Fruit fly (Drosophila melanogaster): ENCODE measurements around the gene CG5989.

Gene CG5989

dm6 chr3L:8584086-8584485 lies 19.9 kb downstream of the CG5989 start (continued):
- TF ChIP-seq ATbp (GFP tag; optimal IDR thresholded peaks at IDR 0.05) (peak; percentile 73), B-H2 (GFP tag; optimal IDR thresholded peaks at IDR 0.05) (no peak), YL-1 (GFP tag; optimal IDR thresholded peaks at IDR 0.05) (no peak), klu (GFP tag; IDR thresholded peaks at IDR 0.05) (no peak), CG3163 (GFP tag; optimal IDR thresholded peaks at IDR 0.05) (no peak), tna (GFP tag; IDR thresholded peaks at IDR 0.05; ENCODE audit: partially characterized antibody) (no peak), gce (GFP tag; IDR thresholded peaks at IDR 0.05) (peak; percentile 33; the same call in 1 of the 3 replicates), CG30403 (GFP tag; optimal IDR thresholded peaks at IDR 0.05) (no peak), Hr51 (GFP tag; optimal IDR thresholded peaks at IDR 0.05) (no peak), stc (GFP tag; IDR thresholded peaks at IDR 0.05) (no peak), CG18619 (GFP tag; optimal IDR thresholded peaks at IDR 0.05) (peak; percentile 22), gcm2 (GFP tag; optimal IDR thresholded peaks at IDR 0.05) (no peak), CkIIα-i1 (GFP tag; IDR thresholded peaks at IDR 0.05) (peak; percentile 22; the same call in 1 of the 2 replicates), toy (GFP tag; IDR thresholded peaks at IDR 0.05) (no peak), CG9932 (GFP tag; IDR thresholded peaks at IDR 0.05) (no peak), CG6254 (GFP tag; optimal IDR thresholded peaks at IDR 0.05) (no peak), Asciz (GFP tag; optimal IDR thresholded peaks at IDR 0.05) (peak; percentile 70), CG14667 (GFP tag; IDR thresholded peaks at IDR 0.05) (no peak), hb (GFP tag; IDR thresholded peaks at IDR 0.05; ENCODE audit: partially characterized antibody) (no peak), CG8924 (tag; optimal IDR thresholded peaks at IDR 0.05) (no peak), NfI (GFP tag; optimal IDR thresholded peaks at IDR 0.05) (no peak), CG3065 (GFP tag; optimal IDR thresholded peaks at IDR 0.05) (no peak), Fer1 (GFP tag; optimal IDR thresholded peaks at IDR 0.05) (peak; percentile 61), Ptx1 (GFP tag; IDR thresholded peaks at IDR 0.05) (no peak), Eip74EF (GFP tag; optimal IDR thresholded peaks at IDR 0.05) (no peak), Camta (GFP tag; optimal IDR thresholded peaks at IDR 0.05) (peak; percentile 7), CG7372 (GFP tag; IDR thresholded peaks at IDR 0.05) (no peak), luna (GFP tag; optimal IDR thresholded peaks at IDR 0.05) (peak; percentile 8), CG1024 (GFP tag; IDR thresholded peaks at IDR 0.05) (no peak), Rfx (GFP tag; IDR thresholded peaks at IDR 0.05) (peak; percentile 52; the same call in 1 of the 2 replicates), dpn (GFP tag; optimal IDR thresholded peaks at IDR 0.05) (peak in 1 of 2 experiments; percentile 30), HLH3B (GFP tag; IDR thresholded peaks at IDR 0.05) (peak; percentile 44; the same call in 1 of the 2 replicates), Neu2 (GFP tag; optimal IDR thresholded peaks at IDR 0.05; ENCODE audit: borderline replicate concordance) (no peak), CG34422 (GFP tag; IDR thresholded peaks at IDR 0.05) (no peak; the same call in 2 of the 3 replicates), CG12769 (tag; optimal IDR thresholded peaks at IDR 0.05) (peak; percentile 56), CG1529 (GFP tag; optimal IDR thresholded peaks at IDR 0.05) (no peak), trem (tag; optimal IDR thresholded peaks at IDR 0.05) (no peak), CG32532 (GFP tag; IDR thresholded peaks at IDR 0.05) (no peak), zen2 (GFP tag; IDR thresholded peaks at IDR 0.05; ENCODE audit: partially characterized antibody) (no peak), Ets97D (GFP tag; optimal IDR thresholded peaks at IDR 0.05) (no peak), ham (GFP tag; IDR thresholded peaks at IDR 0.05) (no peak), kay (GFP tag; optimal IDR thresholded peaks at IDR 0.05) (no peak), CG5245 (GFP tag; optimal IDR thresholded peaks at IDR 0.05) (no peak), CG14014 (GFP tag; IDR thresholded peaks at IDR 0.05) (peak; percentile 45; the same call in 1 of the 2 replicates), pan (optimal IDR thresholded peaks at IDR 0.05) (no peak), pan (GFP tag; optimal IDR thresholded peaks at IDR 0.05 in 1 of 2, IDR thresholded peaks at IDR 0.05 in 1 of 2) (no peak), ranshi (GFP tag; IDR thresholded peaks at IDR 0.05) (no peak; the same call in 1 of the 2 replicates), bowl (GFP tag; IDR thresholded peaks at IDR 0.05) (peak; percentile 34; the same call in 1 of the 2 replicates)
